Worm (Caenorhabditis elegans) whole organism, L2 larva: Measurements from ENCODE around the gene T09D3.9.
A peak's percentile ranks its signal among the peaks of the same experiment; 100 is the strongest.

Source experiments
- ama-1 ChIP-seq: fragments of 150-350 bp; optimal IDR thresholded peaks from 2 replicates; lab custom pipeline; 2018; ENCODE audit warnings: inconsistent platforms
- elt-3 ChIP-seq: sonication (generic microtip); optimal IDR thresholded peaks from 2 replicates; lab custom pipeline; 2017; ENCODE audit warnings: missing biosample characterization, missing genetic modification characterization
- lin-11 ChIP-seq: fragments of 150-350 bp; sonication (generic microtip); optimal IDR thresholded peaks from 2 replicates; lab custom pipeline; 2014; ENCODE audit warnings: missing biosample characterization, missing genetic modification characterization, inconsistent platforms, mixed read lengths
- nhr-11 ChIP-seq: fragments of 150-350 bp; optimal IDR thresholded peaks from 2 replicates; lab custom pipeline; 2014; ENCODE audit warnings: missing biosample characterization, missing genetic modification characterization
- sma-9 ChIP-seq, 2 experiments: fragments of 150-350 bp in 1 of 2; sonication (generic microtip) in 1 of 2; optimal IDR thresholded peaks; 2 replicates each; lab custom pipeline; 2014 to 2016; ENCODE audit warnings: missing genetic modification characterization in 2 of 2, mild to moderate bottlenecking in 1 of 2, missing biosample characterization in 1 of 2, missing compliant biosample characterization in 1 of 2, missing genetic modification reagents in 1 of 2, moderate library complexity in 1 of 2
- unc-62 ChIP-seq: fragments of 150-350 bp; optimal IDR thresholded peaks from 2 replicates; lab custom pipeline; 2014; ENCODE audit warnings: missing biosample characterization, missing genetic modification reagents, missing genetic modification characterization
- zag-1 ChIP-seq: fragments of 150-350 bp; optimal IDR thresholded peaks from 2 replicates; lab custom pipeline; 2014; ENCODE audit warnings: missing biosample characterization, missing genetic modification characterization
- ztf-1 ChIP-seq: fragments of 200-800 bp; sonication (Bioruptor generic); conservative IDR thresholded peaks from 2 replicates; pipeline ENCODE4 v1.3.6; 2022; ENCODE audit warnings: missing genetic modification characterization, missing compliant biosample characterization

DNA sequence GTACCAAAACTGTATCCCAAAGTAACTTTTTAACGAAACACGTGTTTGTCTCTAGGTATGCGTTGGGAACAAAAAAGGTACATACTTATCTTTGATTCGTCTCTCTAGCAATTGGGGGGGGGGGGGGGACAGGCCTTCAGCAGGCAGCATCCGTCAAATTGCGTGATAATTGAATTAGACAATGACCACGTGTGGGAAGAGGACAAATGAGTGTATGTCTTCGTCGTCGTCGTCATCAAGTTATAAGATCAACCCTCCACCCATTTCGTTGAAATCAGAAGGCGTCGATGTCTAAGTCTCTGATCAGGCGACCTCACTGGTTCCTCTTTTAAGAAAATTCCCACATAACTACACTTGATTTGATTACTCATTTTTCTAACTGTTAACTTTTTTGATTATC is 42.0 kb upstream of the T09D3.9 start, which contains the start of gene F08F3.4:
- peak; percentile 82 for TF ChIP-seq sma-9 (GFP tag; optimal IDR thresholded peaks at IDR 0.05; lab: Kevin White, UChicago)
- no peak for TF ChIP-seq sma-9 (tag; optimal IDR thresholded peaks at IDR 0.05; lab: Kevin White, UChicago)
- TF ChIP-seq elt-3 (tag; lab: Kevin White, UChicago) = no peak
- no peak for TF ChIP-seq unc-62 (GFP tag; lab: Kevin White, UChicago)
- no peak for TF ChIP-seq nhr-11 (tag; lab: Kevin White, UChicago)
- no peak for TF ChIP-seq zag-1
- no peak for TF ChIP-seq ztf-1 (GFP tag; lab: Robert Waterston, UW)
- no peak for TF ChIP-seq lin-11
- TF ChIP-seq ama-1 (lab: Kevin White, UChicago) = no peak
